Worm (Caenorhabditis elegans): Measurements from ENCODE around the gene F52D2.5.

DNA sequence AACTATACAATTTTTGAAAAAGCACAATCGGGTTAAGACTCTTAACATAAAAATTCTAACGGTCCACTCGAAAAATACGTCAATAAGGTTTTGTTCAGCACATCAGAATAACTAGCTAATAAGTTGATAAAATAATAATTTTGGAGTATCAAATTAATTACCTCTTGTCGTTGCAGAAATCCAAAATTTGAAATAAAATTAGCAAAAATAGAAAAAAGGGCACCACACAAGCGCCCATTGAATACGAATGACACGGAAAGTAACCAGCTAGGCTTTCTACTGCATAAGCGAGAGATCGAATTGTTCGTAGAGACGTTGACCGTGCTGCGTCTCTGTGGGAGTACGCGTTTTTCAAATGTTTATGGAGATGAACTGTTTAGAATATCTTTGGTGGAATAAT is 15.5 kb downstream of the F52D2.5 start:
- no peak for TF ChIP-seq unc-39 (tag; optimal IDR thresholded peaks at IDR 0.05)
- no peak for TF ChIP-seq lsy-2 (tag; optimal IDR thresholded peaks at IDR 0.05)
- no peak for TF ChIP-seq unc-62 (GFP tag; optimal IDR thresholded peaks at IDR 0.05)
- TF ChIP-seq mab-5 (tag; optimal IDR thresholded peaks at IDR 0.05), result no peak
- TF ChIP-seq mep-1 (tag; optimal IDR thresholded peaks at IDR 0.05), result no peak
- TF ChIP-seq nhr-12 (tag; optimal IDR thresholded peaks at IDR 0.05), result no peak
- TF ChIP-seq nhr-76 (tag; optimal IDR thresholded peaks at IDR 0.05), result no peak
- TF ChIP-seq ztf-11 (tag; optimal IDR thresholded peaks at IDR 0.05), result no peak
- no peak for TF ChIP-seq sptf-1 (tag; optimal IDR thresholded peaks at IDR 0.05)
- TF ChIP-seq hlh-1 (tag; optimal IDR thresholded peaks at IDR 0.05), result no peak
- TF ChIP-seq elt-3 (tag; optimal IDR thresholded peaks at IDR 0.05), result no peak
- no peak for TF ChIP-seq ces-1 (GFP tag; optimal IDR thresholded peaks at IDR 0.05)
- no peak for TF ChIP-seq nhr-237 (tag; optimal IDR thresholded peaks at IDR 0.05)

All from whole organism, mixed stage, embryonic.